Fruit fly (Drosophila melanogaster): ENCODE data around the gene Rab3-GAP.

Rab3-GAP gene

DNA sequence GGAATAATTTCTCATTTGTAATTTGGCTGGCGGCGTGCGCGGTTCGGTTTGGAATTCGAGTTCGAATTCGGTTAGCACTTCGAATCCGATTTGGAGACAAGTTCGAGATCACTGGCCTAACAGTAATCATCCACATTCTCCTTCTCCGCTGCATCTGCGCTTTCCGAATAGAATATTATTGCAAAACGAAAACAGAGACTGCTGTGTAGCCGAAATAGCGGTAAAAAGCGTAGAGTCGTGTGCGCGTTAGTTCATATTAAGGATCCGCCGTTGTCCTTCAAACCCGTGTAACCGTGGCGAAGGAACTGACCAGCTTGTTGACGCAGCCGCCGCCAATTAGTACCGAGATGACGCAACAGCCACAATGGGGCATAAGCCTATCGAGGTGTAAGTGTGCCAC, 35.5 kb downstream of the Rab3-GAP start, which contains the start of gene dmGlut:
Gene dmGlut, plus strand, starts transcription at position 4 of the 400 bp plus-strand sequence.
- no peak for TF ChIP-seq fd85E (GFP tag; optimal IDR thresholded peaks at IDR 0.05)
- TF ChIP-seq lz (GFP tag; optimal IDR thresholded peaks at IDR 0.05): no peak
- no peak for TF ChIP-seq dsx (GFP tag; optimal IDR thresholded peaks at IDR 0.05; ENCODE audit: poor library complexity, severe bottlenecking)
- no peak for TF ChIP-seq Ets96B (tag; optimal IDR thresholded peaks at IDR 0.05)
- TF ChIP-seq CG1621 (tag; optimal IDR thresholded peaks at IDR 0.05): no peak
- no peak for TF ChIP-seq esn (GFP tag; optimal IDR thresholded peaks at IDR 0.05)
- no peak for TF ChIP-seq Met (GFP tag; optimal IDR thresholded peaks at IDR 0.05)
- no peak for TF ChIP-seq ss (GFP tag; optimal IDR thresholded peaks at IDR 0.05)
- TF ChIP-seq pdm3 (GFP tag; optimal IDR thresholded peaks at IDR 0.05): no peak
- no peak for TF ChIP-seq Gug (GFP tag; IDR thresholded peaks at IDR 0.05)
- TF ChIP-seq CG34406 (GFP tag; optimal IDR thresholded peaks at IDR 0.05): no peak

DNA sequence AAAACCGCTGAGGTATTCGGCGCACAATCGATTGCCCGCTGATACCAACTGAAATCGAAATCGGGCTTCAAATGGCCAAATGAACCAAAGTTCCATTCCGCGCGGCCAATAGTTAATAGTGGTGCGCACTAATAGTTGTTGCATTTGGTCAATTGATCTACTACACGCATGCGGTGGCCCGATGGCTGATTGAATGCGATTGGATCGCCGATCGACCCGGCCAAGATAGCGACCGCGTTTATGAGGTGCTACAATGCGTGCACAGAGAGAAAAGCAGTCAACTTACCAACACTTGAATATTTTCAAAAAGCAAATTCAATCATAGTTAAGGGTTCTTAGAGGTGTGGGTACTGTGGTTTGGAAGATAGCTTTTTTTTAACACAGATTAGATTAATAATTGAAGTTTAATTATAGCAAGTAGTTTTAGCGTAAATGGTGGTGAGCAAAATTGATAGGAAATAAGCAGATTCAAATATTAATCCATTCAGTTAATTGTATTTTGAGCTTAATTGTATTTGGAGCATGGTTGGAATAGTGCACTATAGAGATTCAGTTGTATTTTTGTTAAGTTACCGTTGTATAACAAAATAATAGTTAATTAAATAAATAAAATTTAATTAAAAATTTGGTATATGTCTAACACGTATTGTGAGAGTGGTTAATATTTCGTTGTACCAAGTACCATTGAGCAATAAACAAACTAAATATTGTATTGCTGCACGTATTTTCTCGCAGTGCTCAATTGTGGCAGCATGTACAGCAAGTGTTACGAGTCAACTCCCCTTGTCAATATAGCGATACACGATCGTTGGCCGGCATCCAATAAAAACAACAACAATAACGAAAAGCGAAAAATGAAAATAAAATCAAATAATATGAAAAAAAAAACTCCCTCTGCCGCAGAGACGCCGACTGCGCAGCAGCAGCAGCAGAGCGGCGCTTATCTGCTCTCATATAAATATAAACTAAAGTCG, 36.2 kb downstream of the Rab3-GAP start:
- TF ChIP-seq CG8632 (GFP tag; optimal IDR thresholded peaks at IDR 0.05) (peak; percentile 80), CG11294 (GFP tag; IDR thresholded peaks at IDR 0.05) (peak; percentile 43), CG3919 (GFP tag; optimal IDR thresholded peaks at IDR 0.05) (peak; percentile 80), CG6163 (GFP tag; IDR thresholded peaks at IDR 0.05) (peak; percentile 79; the same call in 2 of the 3 replicates), Hr38 (GFP tag; optimal IDR thresholded peaks at IDR 0.05) (no peak), Sox15 (GFP tag; optimal IDR thresholded peaks at IDR 0.05) (peak; percentile 73), cyc (GFP tag; optimal IDR thresholded peaks at IDR 0.05) (peak; percentile 40), Smox (GFP tag; optimal IDR thresholded peaks at IDR 0.05) (peak; percentile 65), Eip78C (GFP tag) (peak; percentile 91), Eip93F (GFP tag; optimal IDR thresholded peaks at IDR 0.05) (peak; percentile 29), Lpt (GFP tag; optimal IDR thresholded peaks at IDR 0.05) (no peak), Hr4 (GFP tag; optimal IDR thresholded peaks at IDR 0.05) (peak; percentile 50), Gug (GFP tag; IDR thresholded peaks at IDR 0.05) (peak; percentile 56), eg (GFP tag; IDR thresholded peaks at IDR 0.05) (peak; percentile 91), fkh (GFP tag; optimal IDR thresholded peaks at IDR 0.05) (no peak), net (GFP tag; optimal IDR thresholded peaks at IDR 0.05) (peak; percentile 60), ss (GFP tag; optimal IDR thresholded peaks at IDR 0.05) (peak; percentile 91 to 92), CG32006 (GFP tag; optimal IDR thresholded peaks at IDR 0.05) (peak; percentile 92), Sox14 (GFP tag; optimal IDR thresholded peaks at IDR 0.05) (peak; percentile 68), CG11762 (GFP tag; optimal IDR thresholded peaks at IDR 0.05; ENCODE audit: insufficient read depth) (peak; percentile 53), dac (GFP tag; optimal IDR thresholded peaks at IDR 0.05) (no peak), fd59A (GFP tag; optimal IDR thresholded peaks at IDR 0.05) (peak; percentile 71), Hr39 (GFP tag; optimal IDR thresholded peaks at IDR 0.05) (peak; percentile 81), vri (GFP tag; optimal IDR thresholded peaks at IDR 0.05) (peak; percentile 68), Sox102F (GFP tag; optimal IDR thresholded peaks at IDR 0.05) (peak; percentile 43), CG7368 (GFP tag; optimal IDR thresholded peaks at IDR 0.05) (no peak), CG34406 (GFP tag; optimal IDR thresholded peaks at IDR 0.05) (peak; percentile 84), esn (GFP tag; optimal IDR thresholded peaks at IDR 0.05) (peak; percentile 84), Blimp-1 (GFP tag; optimal IDR thresholded peaks at IDR 0.05) (peak; percentile 58), Met (GFP tag; optimal IDR thresholded peaks at IDR 0.05) (peak; percentile 64), fd85E (GFP tag; optimal IDR thresholded peaks at IDR 0.05) (no peak), achi (GFP tag; optimal IDR thresholded peaks at IDR 0.05) (peak; percentile 75), CG15336 (GFP tag; IDR thresholded peaks at IDR 0.05) (peak; percentile 67), Ets21C (GFP tag; optimal IDR thresholded peaks at IDR 0.05) (peak; percentile 62), CG9139 (GFP tag; optimal IDR thresholded peaks at IDR 0.05) (peak; percentile 91), CG6792 (GFP tag; optimal IDR thresholded peaks at IDR 0.05) (peak; percentile 68), lz (GFP tag; optimal IDR thresholded peaks at IDR 0.05) (peak; percentile 75), CG10669 (GFP tag; optimal IDR thresholded peaks at IDR 0.05) (peak; percentile 70), CG4318 (GFP tag; optimal IDR thresholded peaks at IDR 0.05) (peak; percentile 84), Ets96B (tag; optimal IDR thresholded peaks at IDR 0.05) (peak; percentile 77), CG8119 (GFP tag; IDR thresholded peaks at IDR 0.05) (peak; percentile 69; the same call in 2 of the 3 replicates), topi (GFP tag; optimal IDR thresholded peaks at IDR 0.05) (peak; percentile 75), CG11902 (GFP tag; optimal IDR thresholded peaks at IDR 0.05) (peak; percentile 65)

Data from whole organism, prepupa.